Fruit fly (Drosophila melanogaster): ENCODE measurements around the gene Ns3.

The Ns3 gene

dm6 chrX:1482840-1483518 is 19.0 kb upstream of the Ns3 start, which contains the start of the genes sta and inc:
TSS of gene sta (minus strand) at chrX:1483413.
TSS of gene inc (plus strand) at chrX:1483479.
- TF ChIP-seq CG15696 (tag; optimal IDR thresholded peaks at IDR 0.05) (no peak), CG17328 (GFP tag; IDR thresholded peaks at IDR 0.05) (peak; percentile 51; the same call in 1 of the 2 replicates), CG2678 (tag; optimal IDR thresholded peaks at IDR 0.05) (peak; percentile 65), CG2889 (GFP tag; IDR thresholded peaks at IDR 0.05) (no peak), her (GFP tag; optimal IDR thresholded peaks at IDR 0.05) (peak; percentile 83), lola (GFP tag; optimal IDR thresholded peaks at IDR 0.05) (no peak), CG10321 (GFP tag; IDR thresholded peaks at IDR 0.05) (peak; percentile 40; the same call in 1 of the 2 replicates), CG17361 (GFP tag; IDR thresholded peaks at IDR 0.05) (peak; percentile 51; the same call in 1 of the 3 replicates), chm (GFP tag; IDR thresholded peaks at IDR 0.05) (peak; percentile 61), tgo (GFP tag; IDR thresholded peaks at IDR 0.05) (no peak; the same call in 2 of the 3 replicates), Hsf (GFP tag; optimal IDR thresholded peaks at IDR 0.05) (peak; percentile 37), CG6791 (GFP tag; IDR thresholded peaks at IDR 0.05; ENCODE audit: partially characterized antibody) (peak; percentile 61; the same call in 2 of the 3 replicates), CG6854 (GFP tag; optimal IDR thresholded peaks at IDR 0.05) (peak; percentile 75), CG4707 (GFP tag; optimal IDR thresholded peaks at IDR 0.05) (peak; percentile 52), fu2 (GFP tag; optimal IDR thresholded peaks at IDR 0.05) (peak; percentile 40), CG13624 (GFP tag; optimal IDR thresholded peaks at IDR 0.05) (peak; percentile 73), CG13424 (tag; optimal IDR thresholded peaks at IDR 0.05) (peak; percentile 22), CG8924 (tag; optimal IDR thresholded peaks at IDR 0.05) (peak; percentile 53), CG12236 (GFP tag; optimal IDR thresholded peaks at IDR 0.05) (no peak), B-H2 (GFP tag; optimal IDR thresholded peaks at IDR 0.05) (peak; percentile 81), CG9215 (GFP tag; IDR thresholded peaks at IDR 0.05) (no peak), CG32772 (GFP tag; IDR thresholded peaks at IDR 0.05) (no peak), ham (GFP tag; IDR thresholded peaks at IDR 0.05) (no peak), row (GFP tag; IDR thresholded peaks at IDR 0.05) (peak; percentile 33; the same call in 1 of the 3 replicates), vfl (GFP tag; optimal IDR thresholded peaks at IDR 0.05) (peak; percentile 42), CG7786 (GFP tag; optimal IDR thresholded peaks at IDR 0.05) (peak; percentile 18), wor (GFP tag; IDR thresholded peaks at IDR 0.05) (no peak), Adf1 (GFP tag; IDR thresholded peaks at IDR 0.05) (peak; percentile 53), CG15514 (GFP tag; optimal IDR thresholded peaks at IDR 0.05) (peak; percentile 89), Bgb (GFP tag; IDR thresholded peaks at IDR 0.05; ENCODE audit: partially characterized antibody) (peak; percentile 64), CG1792 (GFP tag; optimal IDR thresholded peaks at IDR 0.05) (peak; percentile 53), B-H1 (GFP tag; IDR thresholded peaks at IDR 0.05) (no peak; the same call in 2 of the 3 replicates), CG11085 (GFP tag; IDR thresholded peaks at IDR 0.05) (no peak; the same call in 1 of the 2 replicates), CG42726 (GFP tag; IDR thresholded peaks at IDR 0.05; ENCODE audit: partially characterized antibody) (peak; percentile 74), slp2 (GFP tag; optimal IDR thresholded peaks at IDR 0.05) (peak; percentile 16), grau (tag; optimal IDR thresholded peaks at IDR 0.05) (peak; percentile 61), Taf1 (GFP tag; IDR thresholded peaks at IDR 0.05) (no peak), hbn (GFP tag; IDR thresholded peaks at IDR 0.05; ENCODE audit: partially characterized antibody) (peak; percentile 57), CG13296 (GFP tag; optimal IDR thresholded peaks at IDR 0.05) (peak; percentile 79), mirr (GFP tag; optimal IDR thresholded peaks at IDR 0.05) (peak; percentile 81), Kr (GFP tag; optimal IDR thresholded peaks at IDR 0.05) (no peak), H15 (GFP tag; IDR thresholded peaks at IDR 0.05) (0 out of 3 replicates have a peak, but pooled peaks have one; percentile 23), Ada2b (GFP tag; IDR thresholded peaks at IDR 0.05) (peak; percentile 10; the same call in 1 of the 2 replicates), CG3847 (GFP tag; IDR thresholded peaks at IDR 0.05) (peak; percentile 68), CG14441 (GFP tag; IDR thresholded peaks at IDR 0.05) (no peak), dysf (GFP tag; IDR thresholded peaks at IDR 0.05) (peak; percentile 50; the same call in 1 of the 3 replicates), CG11695 (GFP tag; IDR thresholded peaks at IDR 0.05) (no peak; the same call in 2 of the 3 replicates), ken (GFP tag; IDR thresholded peaks at IDR 0.05) (peak; percentile 67; the same call in 1 of the 3 replicates), BtbVII (GFP tag; optimal IDR thresholded peaks at IDR 0.05) (peak; percentile 84)

Data from whole organism, embryonic.